Worm (Caenorhabditis elegans) whole organism, L4/young adult: ENCODE data around the gene pqn-18.

Source experiments
- W03F9.2 ChIP-seq: fragments of 150-350 bp; optimal IDR thresholded peaks from 2 replicates; lab custom pipeline; 2014; ENCODE audit warnings: missing biosample characterization, missing genetic modification characterization
- dao-5 ChIP-seq: sonication (generic microtip); optimal IDR thresholded peaks from 2 replicates; lab custom pipeline; 2016; ENCODE audit warnings: missing genotype, missing genetic modification characterization, moderate library complexity, missing compliant biosample characterization
- him-1 ChIP-seq: sonication (generic microtip); optimal IDR thresholded peaks from 2 replicates; lab custom pipeline; 2016; ENCODE audit warnings: missing genotype, missing genetic modification reagents, missing genetic modification characterization, missing compliant biosample characterization

pqn-18 gene

ce11 chrX:12907502-12907901, at the start of gene pqn-18:
Gene pqn-18, plus strand, starts transcription at chrX:12907832.
- TF ChIP-seq W03F9.2, result no peak
- no peak for TF ChIP-seq him-1
- no peak for TF ChIP-seq dao-5 (tag; lab: Kevin White, UChicago)

DNA sequence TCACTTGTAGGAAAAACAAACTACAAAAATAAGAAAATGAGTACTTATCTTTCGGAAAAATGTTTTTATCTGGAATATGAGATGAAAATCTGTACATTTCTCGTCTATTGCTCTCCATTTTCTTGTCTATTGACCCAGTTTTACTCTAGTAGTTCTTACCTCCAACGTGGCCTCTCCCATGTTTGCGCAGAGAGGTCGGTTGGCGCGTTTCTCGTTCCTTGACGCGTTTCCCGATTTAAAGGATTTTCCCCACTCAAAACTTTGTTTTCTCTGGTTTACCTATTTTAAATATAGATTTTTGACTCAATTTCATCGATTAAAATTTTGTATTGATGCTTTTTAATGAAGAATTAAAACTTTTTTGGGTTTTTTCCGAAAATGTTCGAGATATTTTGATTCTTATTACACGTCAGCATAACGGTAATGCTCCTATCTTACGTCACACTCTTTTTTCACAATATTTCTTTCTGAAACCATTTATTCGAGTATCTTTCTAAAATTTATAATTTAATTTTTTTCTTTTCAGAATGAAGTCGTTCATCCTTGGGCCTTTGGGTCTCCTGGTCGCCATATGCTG, 46.8 kb upstream of the pqn-18 start, which contains the start of gene T14G8.3:
Gene T14G8.3, plus strand, starts transcription at position 527 of the 577 bp plus-strand sequence.
- TF ChIP-seq dao-5 (tag; lab: Kevin White, UChicago) (no peak), him-1 (no peak), W03F9.2 (peak; percentile 78)

ce11 chrX:12862509-12862908, 45.1 kb upstream of the pqn-18 start, which contains the start of gene T14G8.6:
Gene T14G8.6, minus strand, starts transcription at chrX:12862846.
- TF ChIP-seq him-1, result no peak
- no peak for TF ChIP-seq dao-5 (tag; lab: Kevin White, UChicago)
- no peak for TF ChIP-seq W03F9.2

DNA sequence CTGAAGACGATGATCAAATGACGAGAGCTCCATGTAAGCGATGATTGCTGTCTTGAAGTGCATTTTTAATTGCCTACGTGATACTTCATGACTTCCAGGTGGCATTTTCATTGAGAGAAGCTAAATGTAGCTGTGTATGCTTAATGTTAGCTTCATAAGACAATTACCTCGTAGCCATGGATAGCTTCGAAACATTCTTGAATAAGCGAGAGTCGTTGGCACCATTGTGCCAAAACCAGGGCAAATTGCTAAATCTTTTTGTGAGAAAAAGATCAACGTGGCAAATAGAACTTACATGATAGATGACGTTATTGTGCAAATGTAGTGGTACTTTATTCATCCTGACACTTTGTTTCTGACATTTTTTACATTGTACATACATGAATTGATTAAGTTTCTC, 44.4 kb upstream of the pqn-18 start:
- TF ChIP-seq dao-5 (tag; lab: Kevin White, UChicago) (no peak), W03F9.2 (no peak), him-1 (no peak)

DNA sequence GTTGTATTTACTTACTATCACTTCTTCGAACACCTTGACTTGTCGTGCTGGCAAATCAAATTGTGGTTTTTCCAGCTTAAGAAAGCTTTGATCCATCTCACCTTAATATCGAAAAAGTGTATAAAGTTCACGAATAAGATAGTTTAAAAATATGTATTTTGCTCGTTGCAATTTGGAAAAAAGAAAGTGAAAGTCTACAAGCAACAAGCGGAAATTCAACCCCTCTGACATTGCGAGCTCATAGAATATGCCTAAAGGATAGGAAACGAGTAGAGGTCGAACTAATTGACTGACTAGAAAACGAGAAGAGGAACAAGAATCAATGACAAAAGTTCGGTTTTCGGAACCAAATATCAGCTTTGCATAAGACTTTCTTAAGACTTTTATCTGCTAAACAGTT, 43.8 kb upstream of the pqn-18 start, which contains the start of gene T14G8.4:
Gene T14G8.4, minus strand, starts transcription at position 101 of the 400 bp plus-strand sequence.
- TF ChIP-seq W03F9.2, result no peak
- TF ChIP-seq him-1, result no peak
- TF ChIP-seq dao-5 (tag; lab: Kevin White, UChicago), result no peak

ce11 chrX:12869412-12869811, 38.2 kb upstream of the pqn-18 start:
- TF ChIP-seq him-1 (no peak), dao-5 (tag; lab: Kevin White, UChicago) (no peak), W03F9.2 (no peak)

DNA sequence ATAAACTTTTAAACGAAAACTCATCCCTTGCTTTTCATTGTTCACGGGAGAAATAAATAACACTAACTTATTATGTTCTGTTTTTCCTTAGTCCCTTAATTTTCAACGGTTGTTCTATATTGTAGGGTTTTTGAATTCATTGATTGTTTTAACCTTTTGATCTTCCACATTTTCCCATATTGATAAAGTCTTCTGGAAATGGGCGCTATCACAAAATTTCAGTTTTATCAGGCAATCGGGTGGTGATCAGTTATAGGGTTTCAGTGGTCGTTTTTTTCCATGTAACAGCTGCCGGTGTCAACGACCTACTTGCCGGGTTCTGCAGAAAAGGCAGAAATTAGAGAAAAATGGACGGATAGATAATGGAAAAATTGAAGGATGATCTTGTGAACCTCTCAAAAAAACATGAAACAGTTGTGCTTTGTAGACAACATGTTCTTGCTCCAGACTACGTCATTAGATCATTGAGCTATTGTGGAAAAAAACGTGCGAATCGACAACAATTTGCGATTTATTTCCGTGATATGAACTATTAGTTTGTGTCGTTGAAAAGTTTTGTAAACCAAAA, 37.7 kb upstream of the pqn-18 start:
- TF ChIP-seq him-1 (no peak), W03F9.2 (no peak), dao-5 (tag; lab: Kevin White, UChicago) (no peak)

DNA sequence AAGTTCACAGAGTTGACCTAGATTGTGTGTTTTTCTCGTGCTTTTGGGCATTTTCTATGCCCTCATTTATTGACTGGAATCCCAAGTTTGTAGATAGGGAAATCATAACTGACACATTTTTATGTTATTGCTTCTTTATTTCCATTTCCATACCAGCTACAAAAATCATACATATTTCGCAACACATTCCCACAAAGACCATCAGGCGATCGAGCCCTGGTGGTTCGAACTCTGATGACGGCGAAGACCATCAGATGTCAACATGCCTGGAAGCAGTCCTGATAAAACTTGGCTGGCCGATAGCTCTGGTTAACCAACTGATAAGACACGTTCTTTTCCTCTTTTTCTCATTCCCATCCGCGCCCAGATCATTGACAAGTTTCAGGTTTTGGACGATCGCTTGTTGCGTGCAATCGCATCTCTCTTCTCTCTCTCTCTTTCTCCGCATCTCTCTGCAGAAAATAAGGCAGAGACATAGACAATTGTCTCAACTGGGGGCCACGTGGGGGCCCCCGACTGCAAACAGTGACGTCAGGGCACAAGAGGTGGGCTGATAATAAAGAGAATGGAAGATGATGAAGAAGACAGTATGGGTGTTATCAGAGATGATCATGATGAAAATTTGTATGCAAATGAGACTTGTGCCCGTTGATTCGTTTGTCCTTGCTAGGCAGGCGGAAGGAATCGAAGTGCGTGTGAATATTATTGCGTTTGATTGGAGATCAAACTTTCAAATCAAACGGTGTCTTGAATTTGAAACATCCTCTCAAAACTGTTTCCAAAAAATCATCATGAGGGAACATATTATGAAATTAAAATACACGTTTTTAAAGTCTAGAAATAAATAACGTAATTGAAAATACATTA, 35.4 kb upstream of the pqn-18 start:
- TF ChIP-seq him-1 (no peak), dao-5 (tag; lab: Kevin White, UChicago) (peak; percentile 48)

DNA sequence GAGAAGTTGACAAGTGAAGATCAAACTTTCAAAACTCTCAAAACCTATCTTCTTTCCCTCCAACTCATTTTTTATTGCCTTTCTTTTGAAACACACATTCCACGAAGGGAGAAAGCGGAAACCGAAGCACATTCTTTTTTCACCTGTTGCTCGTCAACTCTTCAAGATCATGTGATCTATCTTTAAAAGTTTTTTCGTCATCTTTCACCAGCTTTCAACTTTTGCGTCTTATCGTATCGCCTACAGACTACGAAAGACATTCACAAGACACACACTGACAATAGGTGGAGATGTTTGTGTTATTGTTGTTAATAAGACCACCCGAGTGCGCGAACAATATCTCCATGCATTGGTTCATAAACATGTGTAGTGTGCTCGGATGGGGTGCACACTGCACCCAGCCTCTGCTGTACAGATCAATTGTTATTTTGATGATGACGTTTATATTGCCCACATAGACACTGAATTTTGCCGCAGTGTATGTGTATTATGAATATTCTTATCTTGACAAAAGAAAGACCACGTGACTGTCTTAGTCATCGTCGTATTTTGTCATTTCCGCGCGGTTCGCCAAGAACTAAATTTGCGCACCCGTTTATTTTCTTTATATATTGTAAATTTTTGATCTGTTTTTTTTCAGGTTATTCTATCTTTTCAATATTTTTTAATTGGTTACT, 33.8 kb upstream of the pqn-18 start:
- TF ChIP-seq him-1 (no peak), W03F9.2 (no peak), dao-5 (tag; lab: Kevin White, UChicago) (no peak)

- no peak for TF ChIP-seq him-1
- no peak for TF ChIP-seq dao-5 (tag; lab: Kevin White, UChicago)
- TF ChIP-seq W03F9.2, result no peak
Measured at ce11 chrX:12874798-12875342, 32.8 kb upstream of the pqn-18 start.

ce11 chrX:12875649-12876048, 32.0 kb upstream of the pqn-18 start:
- TF ChIP-seq dao-5 (tag; lab: Kevin White, UChicago) (no peak), him-1 (no peak), W03F9.2 (no peak)

ce11 chrX:12876795-12877530, 30.7 kb upstream of the pqn-18 start, which contains the start of gene bcat-1:
Gene bcat-1, plus strand, starts transcription at chrX:12877480.
- peak; percentile 16 for TF ChIP-seq him-1
- no peak for TF ChIP-seq W03F9.2

ce11 chrX:12877930-12878329, 29.7 kb upstream of the pqn-18 start:
- no peak for TF ChIP-seq him-1
- TF ChIP-seq W03F9.2, result no peak
- no peak for TF ChIP-seq dao-5 (tag; lab: Kevin White, UChicago)
